Worm (Caenorhabditis elegans): ENCODE measurements around the gene gst-26.

DNA sequence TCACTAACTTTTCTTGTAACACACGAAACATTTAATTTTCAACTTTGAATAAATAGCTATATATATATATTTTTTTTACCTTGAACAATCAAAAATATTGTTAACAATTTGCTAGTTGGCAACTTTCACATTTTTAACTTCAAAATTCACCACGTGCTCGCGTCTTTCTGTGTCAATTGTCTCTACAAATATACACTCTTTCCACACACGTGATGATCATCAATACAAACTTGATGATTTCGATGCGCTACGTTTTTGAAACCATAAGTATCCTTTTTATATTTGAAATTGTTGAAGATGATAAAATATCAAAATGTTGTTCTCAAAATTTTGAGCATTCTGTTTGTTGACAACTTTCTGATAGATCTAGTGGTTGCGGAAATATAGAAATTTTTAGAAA, 31.0 kb upstream of the gst-26 start:
- TF ChIP-seq dao-5 (tag; optimal IDR thresholded peaks at IDR 0.05) (no peak), him-1 (tag; optimal IDR thresholded peaks at IDR 0.05) (no peak), W03F9.2 (tag; optimal IDR thresholded peaks at IDR 0.05) (no peak)
